Worm (Caenorhabditis elegans): ENCODE measurements around the gene ZC178.2.

- TF ChIP-seq unc-62 (GFP tag; optimal IDR thresholded peaks at IDR 0.05) (no peak), elt-2 (tag; optimal IDR thresholded peaks at IDR 0.05) (no peak), ztf-11 (tag; optimal IDR thresholded peaks at IDR 0.05) (no peak), zag-1 (tag; optimal IDR thresholded peaks at IDR 0.05) (no peak), egl-5 (tag; optimal IDR thresholded peaks at IDR 0.05) (no peak), tbx-2 (tag; optimal IDR thresholded peaks at IDR 0.05) (no peak)
Observed at ce11 chrV:8753395-8753794, 41.6 kb upstream of the ZC178.2 start, which contains the start of gene B0507.5.
